Fruit fly (Drosophila melanogaster): ENCODE measurements around the gene gzl.
A peak's percentile ranks its signal among the peaks of the same experiment; 100 is the strongest.

Gene gzl

dm6 chr3R:6353624-6354352 is 28.9 kb upstream of the gzl start (continued):
- TF ChIP-seq H15 (GFP tag; IDR thresholded peaks at IDR 0.05): no peak
- TF ChIP-seq Pdp1 (GFP tag; optimal IDR thresholded peaks at IDR 0.05): peak in 1 of 2 experiments; percentile 69
- peak; percentile 28 for TF ChIP-seq psq (GFP tag; optimal IDR thresholded peaks at IDR 0.05)
- peak; percentile 71 for TF ChIP-seq CG5180 (GFP tag; optimal IDR thresholded peaks at IDR 0.05)
- 0 out of 3 replicates have a peak, but pooled peaks have one; percentile 16 for TF ChIP-seq C15 (GFP tag; IDR thresholded peaks at IDR 0.05)
- TF ChIP-seq CG6791 (GFP tag; IDR thresholded peaks at IDR 0.05; ENCODE audit: partially characterized antibody): no peak; the same call in 2 of the 3 replicates
- TF ChIP-seq slbo (GFP tag; IDR thresholded peaks at IDR 0.05): no peak
- no peak for TF ChIP-seq Vsx1 (GFP tag; optimal IDR thresholded peaks at IDR 0.05)
- 0 out of 2 replicates have a peak, but pooled peaks have one; percentile 47 for TF ChIP-seq Awh (GFP tag; IDR thresholded peaks at IDR 0.05)
- no peak for TF ChIP-seq CG15514 (GFP tag; optimal IDR thresholded peaks at IDR 0.05)
- TF ChIP-seq Opbp (GFP tag; IDR thresholded peaks at IDR 0.05; ENCODE audit: partially characterized antibody): no peak
- peak; percentile 23; the same call in 1 of the 2 replicates for TF ChIP-seq Gsc (GFP tag; IDR thresholded peaks at IDR 0.05)
- TF ChIP-seq lmd (GFP tag; IDR thresholded peaks at IDR 0.05): peak; percentile 76
- peak; percentile 49 for TF ChIP-seq dm (GFP tag; optimal IDR thresholded peaks at IDR 0.05)
- no peak for TF ChIP-seq CHES-1-like (GFP tag; optimal IDR thresholded peaks at IDR 0.05)
- peak; percentile 25; the same call in 1 of the 2 replicates for TF ChIP-seq ro (GFP tag; IDR thresholded peaks at IDR 0.05)
- no peak for TF ChIP-seq zen2 (GFP tag; IDR thresholded peaks at IDR 0.05; ENCODE audit: partially characterized antibody)
- TF ChIP-seq zfh2 (GFP tag; optimal IDR thresholded peaks at IDR 0.05): peak; percentile 22
- TF ChIP-seq CG3407 (GFP tag; optimal IDR thresholded peaks at IDR 0.05): no peak
- TF ChIP-seq CG34376 (GFP tag; optimal IDR thresholded peaks at IDR 0.05): peak; percentile 42
- peak; percentile 61 for TF ChIP-seq wor (GFP tag; IDR thresholded peaks at IDR 0.05)
- peak; percentile 53; the same call in 1 of the 2 replicates for TF ChIP-seq E2f2 (GFP tag; IDR thresholded peaks at IDR 0.05)
- no peak for TF ChIP-seq ham (GFP tag; IDR thresholded peaks at IDR 0.05)
- TF ChIP-seq HmgZ (tag; optimal IDR thresholded peaks at IDR 0.05): peak; percentile 51
- no peak for TF ChIP-seq hkb (optimal IDR thresholded peaks at IDR 0.05)
- TF ChIP-seq hkb (GFP tag; IDR thresholded peaks at IDR 0.05): peak; percentile 67
- TF ChIP-seq luna (GFP tag; optimal IDR thresholded peaks at IDR 0.05): peak; percentile 29
- no peak for TF ChIP-seq wek (GFP tag; optimal IDR thresholded peaks at IDR 0.05)
- peak; percentile 71 for TF ChIP-seq cwo (GFP tag; optimal IDR thresholded peaks at IDR 0.05)
- no peak; the same call in 1 of the 2 replicates for TF ChIP-seq Dref (GFP tag; IDR thresholded peaks at IDR 0.05)
- peak; percentile 72 for TF ChIP-seq tgo (GFP tag; IDR thresholded peaks at IDR 0.05)
- peak; percentile 55 for TF ChIP-seq CG9817 (tag; optimal IDR thresholded peaks at IDR 0.05)
- TF ChIP-seq Optix (GFP tag; IDR thresholded peaks at IDR 0.05): no peak
- peak; percentile 67 for TF ChIP-seq CG6254 (GFP tag; optimal IDR thresholded peaks at IDR 0.05)
- TF ChIP-seq Bdp1 (GFP tag; optimal IDR thresholded peaks at IDR 0.05): peak; percentile 53
- TF ChIP-seq CG11093 (GFP tag; IDR thresholded peaks at IDR 0.05): 0 out of 3 replicates have a peak, but pooled peaks have one; percentile 17
- peak; percentile 49 for TF ChIP-seq CG4617 (GFP tag; optimal IDR thresholded peaks at IDR 0.05; ENCODE audit: borderline replicate concordance)
- no peak for TF ChIP-seq run (tag; optimal IDR thresholded peaks at IDR 0.05)
- TF ChIP-seq pita (GFP tag; optimal IDR thresholded peaks at IDR 0.05): no peak
- TF ChIP-seq CG17829 (tag; optimal IDR thresholded peaks at IDR 0.05): peak; percentile 81
- TF ChIP-seq phol (tag; optimal IDR thresholded peaks at IDR 0.05): peak; percentile 90
- TF ChIP-seq Lhr (GFP tag; optimal IDR thresholded peaks at IDR 0.05): peak; percentile 30
- peak; percentile 21 for TF ChIP-seq CG17186 (GFP tag; optimal IDR thresholded peaks at IDR 0.05)
- TF ChIP-seq Fer1 (GFP tag; optimal IDR thresholded peaks at IDR 0.05): no peak
- peak; percentile 31 for TF ChIP-seq pnt (GFP tag; optimal IDR thresholded peaks at IDR 0.05)
- peak; percentile 48 for TF ChIP-seq CG6654 (GFP tag; optimal IDR thresholded peaks at IDR 0.05)
- no peak for TF ChIP-seq CG11560 (tag; IDR thresholded peaks at IDR 0.05)
- TF ChIP-seq sqz (GFP tag; optimal IDR thresholded peaks at IDR 0.05): no peak
- TF ChIP-seq Oli (tag; optimal IDR thresholded peaks at IDR 0.05): peak; percentile 92
